Worm (Caenorhabditis elegans) whole organism, L1 larva: ENCODE results near the gene nhr-214.

Experiments used
- grh-1 ChIP-seq: fragments of 200-800 bp; sonication (Bioruptor generic); IDR thresholded peaks from 2 replicates; pipeline ENCODE4 v1.3.6; 2022; ENCODE audit warnings: missing genetic modification reagents, missing genetic modification characterization, missing compliant biosample characterization
- lin-13 ChIP-seq: fragments of 150-350 bp; optimal IDR thresholded peaks from 2 replicates; lab custom pipeline; 2014; ENCODE audit warnings: missing biosample characterization, missing genetic modification reagents, missing genetic modification characterization
- nhr-11 ChIP-seq: fragments of 150-350 bp; optimal IDR thresholded peaks from 2 replicates; lab custom pipeline; 2014; ENCODE audit warnings: missing biosample characterization, missing genetic modification characterization
- nhr-77 ChIP-seq: fragments of 150-350 bp; optimal IDR thresholded peaks from 2 replicates; lab custom pipeline; 2014; ENCODE audit warnings: missing biosample characterization, missing genetic modification characterization
- sox-4 ChIP-seq: sonication (generic microtip); optimal IDR thresholded peaks from 2 replicates; lab custom pipeline; 2016; ENCODE audit warnings: missing genetic modification characterization, missing compliant biosample characterization

DNA sequence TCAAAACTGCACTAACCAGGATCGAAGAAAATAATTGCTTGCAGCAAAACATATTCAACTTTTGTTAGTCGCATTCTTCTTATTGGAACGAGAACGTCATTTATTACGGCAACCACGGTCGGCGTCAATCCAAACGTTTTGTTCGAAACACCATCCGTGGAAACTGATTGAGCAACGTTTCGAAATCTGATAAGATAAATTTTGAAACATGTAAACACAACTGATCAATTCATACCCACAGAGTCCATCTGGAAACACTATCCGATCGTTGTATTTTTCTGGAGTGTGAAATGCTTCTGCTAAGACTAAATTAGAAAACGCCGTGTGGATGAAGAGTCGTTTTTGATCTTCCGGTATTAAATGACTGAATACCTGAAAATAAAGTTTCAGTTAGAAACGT, 36.1 kb downstream of the nhr-214 start:
- no peak for TF ChIP-seq sox-4 (tag; lab: Kevin White, UChicago)
- no peak for TF ChIP-seq grh-1 (GFP tag; lab: Robert Waterston, UW)
- no peak for TF ChIP-seq nhr-11 (tag; lab: Kevin White, UChicago)
- TF ChIP-seq nhr-77 (tag; lab: Kevin White, UChicago), result no peak
- no peak for TF ChIP-seq lin-13 (GFP tag; lab: Kevin White, UChicago)
